Worm (Caenorhabditis elegans) whole organism, L3 larva: ENCODE results near the gene T02C5.1.

ENCODE experiments used
- aly-2 ChIP-seq: fragments of 150-350 bp; optimal IDR thresholded peaks from 2 replicates; lab custom pipeline; 2014; ENCODE audit warnings: missing biosample characterization, missing genetic modification characterization
- ceh-9 ChIP-seq: sonication (generic microtip); optimal IDR thresholded peaks from 2 replicates; lab custom pipeline; 2018; ENCODE audit warnings: missing biosample characterization, missing genetic modification characterization

ce11 chrX:2693026-2693425, 1.7 kb upstream of the T02C5.1 start:
- no peak for TF ChIP-seq ceh-9 (tag; lab: Kevin White, UChicago)
- TF ChIP-seq aly-2 (tag; lab: Kevin White, UChicago): no peak
